Fruit fly (Drosophila melanogaster) whole organism, wandering third instar larva: Measurements from ENCODE around the gene CG8661.

Experiments
- CG32264 ChIP-seq: fragments of 200-800 bp; sonication (Bioruptor generic); optimal IDR thresholded peaks from 2 replicates; lab custom pipeline; 2016; ENCODE audit warnings: missing biosample characterization, missing genetic modification characterization
- CG9705 ChIP-seq: fragments of 200-800 bp; sonication (Bioruptor generic); optimal IDR thresholded peaks from 2 replicates; lab custom pipeline; 2018; ENCODE audit warnings: missing biosample characterization, mild to moderate bottlenecking, missing genetic modification characterization
- CrebA ChIP-seq: fragments of 200-800 bp; sonication (Bioruptor generic); optimal IDR thresholded peaks from 2 replicates; lab custom pipeline; 2016; ENCODE audit warnings: missing biosample characterization, mild to moderate bottlenecking, missing genetic modification characterization, borderline replicate concordance
- Dfd ChIP-seq: fragments of >200 bp; optimal IDR thresholded peaks from 2 replicates; lab custom pipeline; 2017; ENCODE audit warnings: missing biosample characterization, missing genetic modification characterization
- Dif ChIP-seq: fragments of 200-275, 200-300 bp; sonication (Bioruptor generic); optimal IDR thresholded peaks from 2 replicates; lab custom pipeline; 2018; ENCODE audit warnings: missing biosample characterization, missing genetic modification characterization; ENCODE audit not compliant: partially characterized antibody
- GATAd ChIP-seq: sonication (Bioruptor generic); optimal IDR thresholded peaks from 2 replicates; lab custom pipeline; 2016; ENCODE audit warnings: missing biosample characterization, missing genetic modification characterization
- HLH106 ChIP-seq: fragments of 200-800 bp; optimal IDR thresholded peaks from 3 replicates; lab custom pipeline; 2019; ENCODE audit warnings: missing biosample characterization, mild to moderate bottlenecking, missing genetic modification characterization, moderate library complexity
- Hnf4 ChIP-seq: fragments of 200-800 bp; sonication (Bioruptor generic); optimal IDR thresholded peaks from 2 replicates; lab custom pipeline; 2016; ENCODE audit warnings: missing biosample characterization, mild to moderate bottlenecking, missing genetic modification characterization
- Jra ChIP-seq: sonication (Bioruptor generic); optimal IDR thresholded peaks from 2 replicates; lab custom pipeline; 2016; ENCODE audit warnings: missing biosample characterization, missing genetic modification characterization
- Mio ChIP-seq: sonication (Bioruptor generic); optimal IDR thresholded peaks from 2 replicates; lab custom pipeline; 2016; ENCODE audit warnings: missing biosample characterization, missing genetic modification characterization
- N ChIP-seq: fragments of >200 bp; optimal IDR thresholded peaks from 2 replicates; lab custom pipeline; 2018; ENCODE audit warnings: missing biosample characterization, missing external identifiers, missing genetic modification characterization
- OdsH ChIP-seq: fragments of 200-800 bp; sonication (Bioruptor generic); optimal IDR thresholded peaks from 2 replicates; lab custom pipeline; 2016; ENCODE audit warnings: missing biosample characterization, mild to moderate bottlenecking, missing genetic modification characterization
- Rel ChIP-seq, 2 experiments: fragments of 200-800 bp; sonication (Bioruptor generic) in 1 of 2; optimal IDR thresholded peaks; 2 replicates in 1 of 2; 3 replicates in 1 of 2; lab custom pipeline; 2016 to 2019; ENCODE audit warnings: mild to moderate bottlenecking in 2 of 2, missing biosample characterization in 2 of 2, missing genetic modification characterization in 2 of 2, moderate library complexity in 1 of 2
- Sp1 ChIP-seq: fragments of 200-800 bp; sonication (Bioruptor generic); optimal IDR thresholded peaks from 3 replicates; lab custom pipeline; 2019; ENCODE audit warnings: missing biosample characterization, mild to moderate bottlenecking, missing genetic modification characterization, moderate library complexity
- Vsx2 ChIP-seq: fragments of 200-300, 225-300 bp; sonication (Bioruptor generic); optimal IDR thresholded peaks from 2 replicates; lab custom pipeline; 2018; ENCODE audit warnings: missing biosample characterization, missing genetic modification characterization; ENCODE audit not compliant: partially characterized antibody
- br ChIP-seq: fragments of 200-800 bp; sonication (Bioruptor generic); optimal IDR thresholded peaks from 2 replicates; lab custom pipeline; 2016; ENCODE audit warnings: missing biosample characterization, missing genetic modification characterization
- brk ChIP-seq: fragments of 200-800 bp; sonication (Bioruptor generic); optimal IDR thresholded peaks from 2 replicates; lab custom pipeline; 2016; ENCODE audit warnings: missing biosample characterization, mild to moderate bottlenecking, missing genetic modification characterization
- dmrt93B ChIP-seq: fragments of 200-800 bp; sonication (Bioruptor generic); optimal IDR thresholded peaks from 2 replicates; lab custom pipeline; 2018; ENCODE audit warnings: missing biosample characterization, mild to moderate bottlenecking, missing genetic modification characterization
- ey ChIP-seq: fragments of 200-800 bp; sonication (Bioruptor generic); optimal IDR thresholded peaks from 2 replicates; lab custom pipeline; 2016; ENCODE audit warnings: missing biosample characterization, missing genetic modification characterization
- foxo ChIP-seq, 2 experiments: fragments of 200-800 bp; sonication (Bioruptor generic); optimal IDR thresholded peaks; 2 replicates in 1 of 2; 3 replicates in 1 of 2; lab custom pipeline; 2016 to 2017; ENCODE audit warnings: missing biosample characterization in 2 of 2, missing genetic modification characterization in 2 of 2
- fru ChIP-seq: fragments of 200-800 bp; sonication (Bioruptor generic); optimal IDR thresholded peaks from 3 replicates; lab custom pipeline; 2016; ENCODE audit warnings: missing biosample characterization, mild to moderate bottlenecking, missing genetic modification characterization
- h ChIP-seq: fragments of 200-800 bp; sonication (Bioruptor generic); optimal IDR thresholded peaks from 3 replicates; lab custom pipeline; 2016; ENCODE audit warnings: missing biosample characterization, mild to moderate bottlenecking, missing genetic modification characterization
- lola ChIP-seq: fragments of >200 bp; optimal IDR thresholded peaks from 2 replicates; lab custom pipeline; 2017; ENCODE audit warnings: missing biosample characterization, missing genetic modification characterization
- pan ChIP-seq: fragments of >200 bp; optimal IDR thresholded peaks from 2 replicates; lab custom pipeline; 2017
- psq ChIP-seq: fragments of 200-800 bp; sonication (Bioruptor generic); optimal IDR thresholded peaks from 3 replicates; lab custom pipeline; 2017; ENCODE audit warnings: missing biosample characterization, mild to moderate bottlenecking, missing genetic modification characterization, moderate library complexity
- rgr ChIP-seq: fragments of 200-800 bp; sonication (Bioruptor generic); optimal IDR thresholded peaks from 3 replicates; lab custom pipeline; 2016; ENCODE audit warnings: missing biosample characterization, mild to moderate bottlenecking, missing genetic modification characterization
- sage ChIP-seq: fragments of 200-800 bp; sonication (Bioruptor generic); optimal IDR thresholded peaks from 2 replicates; lab custom pipeline; 2016; ENCODE audit warnings: missing biosample characterization, mild to moderate bottlenecking, missing genetic modification characterization
- sv ChIP-seq: fragments of 200-800 bp; sonication (Bioruptor generic); optimal IDR thresholded peaks from 3 replicates; lab custom pipeline; 2016; ENCODE audit warnings: missing biosample characterization, missing genetic modification characterization
- tai ChIP-seq: sonication (Bioruptor generic); optimal IDR thresholded peaks from 2 replicates; lab custom pipeline; 2016; ENCODE audit warnings: missing biosample characterization, missing genetic modification characterization
- usp ChIP-seq: fragments of >200 bp; optimal IDR thresholded peaks from 2 replicates; lab custom pipeline; 2017; ENCODE audit warnings: missing biosample characterization, missing genetic modification characterization
- woc ChIP-seq: sonication (Bioruptor generic); optimal IDR thresholded peaks from 2 replicates; lab custom pipeline; 2016; ENCODE audit warnings: missing biosample characterization, mild to moderate bottlenecking, missing genetic modification characterization

CG8661 gene

dm6 chrX:17293385-17293784 lies 9.1 kb upstream of the CG8661 start:
- TF ChIP-seq HLH106 (tag; lab: Kevin White, UChicago) (peak; percentile 45), rgr (no peak), Dif (no peak), lola (GFP tag; lab: Kevin White, UChicago) (no peak), Hnf4 (peak; percentile 1), sv (peak; percentile 3), dmrt93B (GFP tag; lab: Kevin White, UChicago) (no peak), Mio (GFP tag; lab: Kevin White, UChicago) (no peak), OdsH (GFP tag; lab: Kevin White, UChicago) (peak; percentile 36), CG9705 (GFP tag; lab: Kevin White, UChicago) (no peak), Sp1 (GFP tag; lab: Kevin White, UChicago) (no peak), tai (GFP tag; lab: Kevin White, UChicago) (no peak), foxo (GFP tag; optimal IDR thresholded peaks at IDR 0.05; lab: Kevin White, UChicago) (peak in 1 of 2 experiments; percentile 36), N (no peak)

dm6 chrX:17292050-17292730 lies 7.9 kb upstream of the CG8661 start:
- TF ChIP-seq Sp1 (GFP tag; lab: Kevin White, UChicago) (peak; percentile 70), foxo (GFP tag; optimal IDR thresholded peaks at IDR 0.05; lab: Kevin White, UChicago) (peak; percentile 5 to 80), HLH106 (tag; lab: Kevin White, UChicago) (peak; percentile 77), brk (GFP tag; lab: Kevin White, UChicago) (peak; percentile 1), Vsx2 (no peak), Jra (GFP tag; lab: Kevin White, UChicago) (peak; percentile 15), OdsH (GFP tag; lab: Kevin White, UChicago) (peak; percentile 50), CG9705 (GFP tag; lab: Kevin White, UChicago) (peak; percentile 21), sage (GFP tag; lab: Kevin White, UChicago) (peak; percentile 0), ey (GFP tag; lab: Kevin White, UChicago) (peak; percentile 62), Hnf4 (peak; percentile 66), fru (GFP tag; lab: Kevin White, UChicago) (peak; percentile 71), dmrt93B (GFP tag; lab: Kevin White, UChicago) (peak; percentile 45), Dfd (no peak), br (GFP tag; lab: Kevin White, UChicago) (peak; percentile 77), Dif (no peak), Mio (GFP tag; lab: Kevin White, UChicago) (no peak), psq (GFP tag; lab: Kevin White, UChicago) (peak; percentile 47), CG32264 (GFP tag; lab: Kevin White, UChicago) (peak; percentile 30), Rel (GFP tag; optimal IDR thresholded peaks at IDR 0.05; lab: Kevin White, UChicago) (no peak), Rel (tag; optimal IDR thresholded peaks at IDR 0.05; lab: Kevin White, UChicago) (peak; percentile 11), rgr (peak; percentile 75), pan (lab: Kevin White, UChicago) (no peak), h (peak; percentile 75)

- TF ChIP-seq HLH106 (tag; lab: Kevin White, UChicago) (no peak), rgr (peak; percentile 16), foxo (GFP tag; optimal IDR thresholded peaks at IDR 0.05; lab: Kevin White, UChicago) (peak in 1 of 2 experiments; percentile 31)
Observed at dm6 chrX:17290960-17291432, 6.7 kb upstream of the CG8661 start.

- no peak for TF ChIP-seq usp (GFP tag; lab: Kevin White, UChicago)
- TF ChIP-seq CrebA (GFP tag; lab: Kevin White, UChicago) = no peak
- TF ChIP-seq tai (GFP tag; lab: Kevin White, UChicago) = no peak
- TF ChIP-seq lola (GFP tag; lab: Kevin White, UChicago) = no peak
- peak; percentile 4 for TF ChIP-seq fru (GFP tag; lab: Kevin White, UChicago)
- no peak for TF ChIP-seq Hnf4
- no peak for TF ChIP-seq Jra (GFP tag; lab: Kevin White, UChicago)
- TF ChIP-seq Sp1 (GFP tag; lab: Kevin White, UChicago) = no peak
- TF ChIP-seq woc (GFP tag; lab: Kevin White, UChicago) = no peak
- TF ChIP-seq Rel (GFP tag; optimal IDR thresholded peaks at IDR 0.05; lab: Kevin White, UChicago) = no peak
- peak; percentile 98 for TF ChIP-seq Rel (tag; optimal IDR thresholded peaks at IDR 0.05; lab: Kevin White, UChicago)
- no peak for TF ChIP-seq Dif
- TF ChIP-seq CG9705 (GFP tag; lab: Kevin White, UChicago) = no peak
- TF ChIP-seq GATAd (GFP tag; lab: Kevin White, UChicago) = no peak
- no peak for TF ChIP-seq brk (GFP tag; lab: Kevin White, UChicago)
- TF ChIP-seq br (GFP tag; lab: Kevin White, UChicago) = no peak
- no peak for TF ChIP-seq sage (GFP tag; lab: Kevin White, UChicago)
- no peak for TF ChIP-seq Mio (GFP tag; lab: Kevin White, UChicago)
- TF ChIP-seq foxo (GFP tag; optimal IDR thresholded peaks at IDR 0.05; lab: Kevin White, UChicago) = peak in 1 of 2 experiments; percentile 20
- TF ChIP-seq psq (GFP tag; lab: Kevin White, UChicago) = no peak
- no peak for TF ChIP-seq ey (GFP tag; lab: Kevin White, UChicago)
- TF ChIP-seq h = peak; percentile 60
Observed at dm6 chrX:17290154-17290959, 6.1 kb upstream of the CG8661 start.
